Worm (Caenorhabditis elegans) whole organism, L3 larva: Measurements from ENCODE around the gene F56D6.6.

ENCODE experiments used
- aly-2 ChIP-seq: fragments of 150-350 bp; optimal IDR thresholded peaks from 2 replicates; lab custom pipeline; 2014; ENCODE audit warnings: missing biosample characterization, missing genetic modification characterization
- elt-3 ChIP-seq, 3 experiments: fragments of 150-350 bp in 1 of 3; sonication (generic microtip) in 2 of 3; optimal IDR thresholded peaks; 2 replicates in 2 of 3; 4 replicates in 1 of 3; lab custom pipeline; 2014 to 2017; ENCODE audit warnings: missing biosample characterization in 3 of 3, missing genetic modification characterization in 3 of 3
- eor-1 ChIP-seq, 2 experiments: fragments of 150-350 bp; optimal IDR thresholded peaks; 2 replicates each; lab custom pipeline; 2014 to 2018; ENCODE audit warnings: missing biosample characterization in 2 of 2, missing genetic modification characterization in 2 of 2
- lin-15B ChIP-seq: fragments of 150-350 bp; optimal IDR thresholded peaks from 2 replicates; lab custom pipeline; 2014; ENCODE audit warnings: missing biosample characterization, missing genetic modification characterization
- mdl-1 ChIP-seq: fragments of 150-350 bp; optimal IDR thresholded peaks from 2 replicates; lab custom pipeline; 2014; ENCODE audit warnings: missing biosample characterization, missing genetic modification characterization
- nhr-67 ChIP-seq: fragments of 150-350 bp; optimal IDR thresholded peaks from 2 replicates; lab custom pipeline; 2014; ENCODE audit warnings: missing biosample characterization, missing genetic modification characterization
- pha-4 ChIP-seq: fragments of 150-350 bp; optimal IDR thresholded peaks from 2 replicates; lab custom pipeline; 2014; ENCODE audit warnings: missing biosample characterization, missing genetic modification reagents, missing genetic modification characterization
- snpc-4 ChIP-seq: fragments of 150-350 bp; optimal IDR thresholded peaks from 2 replicates; lab custom pipeline; 2014; ENCODE audit warnings: missing biosample characterization, missing genetic modification characterization
- unc-62 ChIP-seq: fragments of 150-350 bp; sonication (generic microtip); optimal IDR thresholded peaks from 4 replicates; lab custom pipeline; 2014; ENCODE audit warnings: missing biosample characterization, missing genetic modification reagents, missing genetic modification characterization
- ztf-11 ChIP-seq: fragments of 150-350 bp; optimal IDR thresholded peaks from 2 replicates; lab custom pipeline; 2014; ENCODE audit warnings: missing biosample characterization, missing genetic modification characterization
- ztf-4 ChIP-seq: fragments of 150-350 bp; optimal IDR thresholded peaks from 2 replicates; lab custom pipeline; 2014; ENCODE audit warnings: missing biosample characterization, missing genetic modification characterization

ce11 chrIV:3943003-3943402 lies 39.9 kb downstream of the F56D6.6 start, which contains the start of gene Y46C8AL.11:
- TF ChIP-seq mdl-1 (tag; lab: Kevin White, UChicago) (no peak), pha-4 (tag; lab: Kevin White, UChicago) (no peak), eor-1 (tag; optimal IDR thresholded peaks at IDR 0.05; lab: Kevin White, UChicago) (no peak), snpc-4 (tag; lab: Kevin White, UChicago) (no peak), unc-62 (GFP tag; lab: Kevin White, UChicago) (no peak), elt-3 (tag; optimal IDR thresholded peaks at IDR 0.05; lab: Kevin White, UChicago) (no peak), lin-15B (tag; lab: Kevin White, UChicago) (no peak), nhr-67 (tag; lab: Kevin White, UChicago) (no peak), ztf-11 (tag; lab: Kevin White, UChicago) (no peak), ztf-4 (tag; lab: Kevin White, UChicago) (no peak), aly-2 (no peak)
